Worm (Caenorhabditis elegans) whole organism, L4/young adult: ENCODE data around the gene F10G2.10.

Experiments used
- dao-5 ChIP-seq: sonication (generic microtip); optimal IDR thresholded peaks from 2 replicates; lab custom pipeline; 2016; ENCODE audit warnings: missing genotype, missing genetic modification characterization, moderate library complexity, missing compliant biosample characterization
- him-1 ChIP-seq: sonication (generic microtip); optimal IDR thresholded peaks from 2 replicates; lab custom pipeline; 2016; ENCODE audit warnings: missing genotype, missing genetic modification reagents, missing genetic modification characterization, missing compliant biosample characterization

- TF ChIP-seq him-1 (tag; lab: Kevin White, UChicago) (no peak), dao-5 (tag; lab: Kevin White, UChicago) (no peak)
Observed at ce11 chrV:7355464-7355863, 33.4 kb downstream of the F10G2.10 start, which contains the start of gene tag-293.
